Worm (Caenorhabditis elegans) whole organism, L1 larva: ENCODE measurements around the gene clec-165.

Source experiments
- ama-1 ChIP-seq: fragments of 150-350 bp; optimal IDR thresholded peaks from 2 replicates; lab custom pipeline; 2014
- blmp-1 ChIP-seq: fragments of 150-350 bp; optimal IDR thresholded peaks from 2 replicates; lab custom pipeline; 2014; ENCODE audit warnings: missing biosample characterization, missing genetic modification characterization
- ceh-90 ChIP-seq: sonication (generic microtip); optimal IDR thresholded peaks from 2 replicates; lab custom pipeline; 2016; ENCODE audit warnings: missing genetic modification characterization, missing compliant biosample characterization
- dpl-1 ChIP-seq, 3 experiments: fragments of 150-350 bp in 2 of 3; sonication (generic microtip) in 1 of 3; optimal IDR thresholded peaks; 2 replicates each; lab custom pipeline; 2014 to 2017; ENCODE audit warnings: missing biosample characterization in 3 of 3, missing genetic modification characterization in 3 of 3, missing genetic modification reagents in 3 of 3
- fos-1 ChIP-seq: fragments of 150-350 bp; optimal IDR thresholded peaks from 2 replicates; lab custom pipeline; 2014; ENCODE audit warnings: missing biosample characterization, missing genetic modification characterization
- lin-13 ChIP-seq: fragments of 150-350 bp; optimal IDR thresholded peaks from 2 replicates; lab custom pipeline; 2014; ENCODE audit warnings: missing biosample characterization, missing genetic modification reagents, missing genetic modification characterization
- mab-9 ChIP-seq: fragments of 200-800 bp; sonication (Bioruptor generic); IDR thresholded peaks from 2 replicates; pipeline ENCODE4 v1.3.6; 2022; ENCODE audit warnings: missing genetic modification reagents, missing genetic modification characterization, missing compliant biosample characterization
- nhr-11 ChIP-seq: fragments of 150-350 bp; optimal IDR thresholded peaks from 2 replicates; lab custom pipeline; 2014; ENCODE audit warnings: missing biosample characterization, missing genetic modification characterization
- nhr-12 ChIP-seq: sonication (generic microtip); optimal IDR thresholded peaks from 2 replicates; lab custom pipeline; 2017; ENCODE audit warnings: missing biosample characterization, missing genetic modification characterization
- nhr-28 ChIP-seq: fragments of 150-350 bp; optimal IDR thresholded peaks from 2 replicates; lab custom pipeline; 2014; ENCODE audit warnings: missing biosample characterization, missing genetic modification characterization
- pax-3 ChIP-seq: fragments of 200-800 bp; sonication (Bioruptor generic); optimal IDR thresholded peaks from 2 replicates; lab custom pipeline; 2018; ENCODE audit warnings: mild to moderate bottlenecking, missing genetic modification characterization, moderate library complexity, missing compliant biosample characterization
- snpc-4 ChIP-seq: fragments of 150-350 bp; optimal IDR thresholded peaks from 2 replicates; lab custom pipeline; 2014; ENCODE audit warnings: missing biosample characterization, missing genetic modification characterization
- unc-62 ChIP-seq: fragments of 150-350 bp; optimal IDR thresholded peaks from 2 replicates; lab custom pipeline; 2014; ENCODE audit warnings: missing biosample characterization, missing genetic modification reagents, missing genetic modification characterization

DNA sequence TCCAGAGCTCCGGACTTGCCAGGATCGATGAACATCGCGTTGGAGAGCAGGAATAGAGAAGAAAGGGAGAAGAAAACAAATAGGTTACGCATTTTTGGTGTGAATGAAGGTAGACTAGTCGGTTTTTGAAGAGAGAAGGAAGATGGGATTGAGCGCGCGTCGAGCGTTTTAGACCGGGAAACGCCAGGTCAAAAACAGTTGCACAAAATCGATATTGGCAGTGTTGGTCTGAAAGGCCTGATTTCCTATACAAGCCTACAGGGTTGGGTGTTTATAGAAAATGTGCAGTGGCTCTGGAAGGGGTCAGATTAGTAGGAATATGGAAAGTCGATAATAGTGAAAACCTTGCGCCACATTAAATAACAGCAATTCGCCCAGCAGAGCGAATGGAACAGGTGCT is 41.8 kb downstream of the clec-165 start, which contains the start of gene dsl-2:
- TF ChIP-seq nhr-11 (tag; lab: Kevin White, UChicago) (no peak), dpl-1 (GFP tag; optimal IDR thresholded peaks at IDR 0.05; lab: Kevin White, UChicago) (no peak), nhr-28 (tag; lab: Kevin White, UChicago) (no peak), unc-62 (GFP tag; lab: Kevin White, UChicago) (no peak), ama-1 (lab: Kevin White, UChicago) (no peak), blmp-1 (tag; lab: Kevin White, UChicago) (no peak), lin-13 (GFP tag; lab: Kevin White, UChicago) (no peak), mab-9 (no peak), snpc-4 (tag; lab: Kevin White, UChicago) (no peak), fos-1 (tag; lab: Kevin White, UChicago) (no peak), ceh-90 (tag; lab: Kevin White, UChicago) (no peak), nhr-12 (no peak), pax-3 (tag; lab: Kevin White, UChicago) (no peak)
